Fruit fly (Drosophila melanogaster): ENCODE data around the gene CG31955.

DNA sequence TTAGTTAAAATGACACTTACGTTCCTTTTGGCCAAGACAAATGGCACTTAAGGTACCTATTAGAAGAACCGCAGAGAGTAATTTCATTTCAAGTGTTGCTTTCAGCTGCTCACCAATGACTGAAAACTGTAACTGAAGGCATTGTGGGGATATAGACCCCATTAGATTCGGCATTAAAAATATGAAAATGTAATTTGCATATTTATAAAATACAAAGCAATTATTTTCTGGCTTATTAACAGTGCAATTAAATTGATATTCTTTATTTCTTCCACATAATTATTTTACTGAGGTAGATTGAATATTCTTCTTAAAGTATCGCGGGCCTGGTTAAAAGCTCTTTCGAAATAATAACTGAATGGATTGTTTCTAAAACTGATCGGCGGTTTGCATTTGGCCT is 43.9 kb downstream of the CG31955 start, which contains the start of gene Sfp24Bd:
- no peak for TF ChIP-seq Ets97D (GFP tag; optimal IDR thresholded peaks at IDR 0.05)
- TF ChIP-seq phol (tag; optimal IDR thresholded peaks at IDR 0.05) = no peak
- no peak for TF ChIP-seq CoRest (tag; optimal IDR thresholded peaks at IDR 0.05)
- TF ChIP-seq CG9609 (GFP tag; optimal IDR thresholded peaks at IDR 0.05) = no peak
- no peak for TF ChIP-seq CG17361 (GFP tag; IDR thresholded peaks at IDR 0.05)
- TF ChIP-seq br (optimal IDR thresholded peaks at IDR 0.05) = no peak
- no peak for TF ChIP-seq psq (GFP tag; optimal IDR thresholded peaks at IDR 0.05)
- no peak for TF ChIP-seq Abd-B (GFP tag; optimal IDR thresholded peaks at IDR 0.05)
- TF ChIP-seq seq (GFP tag; IDR thresholded peaks at IDR 0.05) = no peak
- TF ChIP-seq CG4854 (GFP tag; optimal IDR thresholded peaks at IDR 0.05) = no peak
- TF ChIP-seq lab (GFP tag; optimal IDR thresholded peaks at IDR 0.05) = no peak
- TF ChIP-seq toy (GFP tag; IDR thresholded peaks at IDR 0.05) = no peak
- TF ChIP-seq usp (GFP tag; optimal IDR thresholded peaks at IDR 0.05) = no peak

All from whole organism, embryonic.